Worm (Caenorhabditis elegans): ENCODE measurements around the gene F40A3.6.

Gene F40A3.6

DNA sequence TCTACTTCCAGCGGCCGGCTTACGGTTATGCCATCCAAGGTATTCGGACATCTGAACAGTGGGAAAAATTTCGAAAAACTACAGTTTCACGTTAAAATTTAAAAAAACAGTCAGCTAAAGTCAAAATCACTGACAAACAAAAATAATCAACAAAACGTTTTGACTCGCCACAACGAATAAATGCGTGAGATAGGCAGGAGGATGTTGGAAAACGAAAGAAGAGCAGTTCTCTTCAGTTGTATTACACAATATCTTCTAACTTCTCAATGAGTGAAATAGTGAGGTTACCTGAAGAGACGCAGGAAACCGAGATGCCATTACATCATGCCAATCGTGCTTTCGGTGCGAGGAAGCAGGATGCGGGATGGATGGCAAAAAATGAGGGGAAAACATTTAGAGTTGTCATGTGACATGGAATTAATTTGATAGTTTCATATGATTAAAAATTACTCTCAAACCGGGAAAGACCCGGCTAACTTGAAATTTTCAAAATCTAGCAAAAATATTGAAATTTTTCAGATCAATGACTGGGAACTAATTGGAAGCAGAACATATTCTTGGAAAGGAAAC lies at the start of gene F40A3.6:
Gene F40A3.6 (minus strand): TSS at position 51 of the 570 bp plus-strand sequence.
- TF ChIP-seq hlh-11 (tag; optimal IDR thresholded peaks at IDR 0.05) (peak; percentile 25), ZK546.5 (tag; optimal IDR thresholded peaks at IDR 0.05) (no peak), ces-1 (GFP tag; optimal IDR thresholded peaks at IDR 0.05) (no peak), tag-97 (GFP tag; IDR thresholded peaks at IDR 0.05) (no peak), set-16 (GFP tag; IDR thresholded peaks at IDR 0.05) (no peak), unc-39 (tag; optimal IDR thresholded peaks at IDR 0.05) (no peak), F26F4.8 (GFP tag; conservative IDR thresholded peaks at IDR 0.05) (no peak), nhr-11 (tag; optimal IDR thresholded peaks at IDR 0.05) (peak; percentile 47), nhr-42 (GFP tag; IDR thresholded peaks at IDR 0.05) (no peak), mep-1 (tag; optimal IDR thresholded peaks at IDR 0.05) (no peak), ceh-32 (tag; optimal IDR thresholded peaks at IDR 0.05; ENCODE audit: poor library complexity) (no peak), sdz-12 (GFP tag; optimal IDR thresholded peaks at IDR 0.05) (no peak), daf-16 (GFP tag; optimal IDR thresholded peaks at IDR 0.05) (peak in 1 of 2 experiments; percentile 58), daf-16 (tag; optimal IDR thresholded peaks at IDR 0.05) (no peak), lir-3 (tag; optimal IDR thresholded peaks at IDR 0.05) (no peak), nhr-6 (tag; optimal IDR thresholded peaks at IDR 0.05) (no peak), unc-62 (GFP tag; optimal IDR thresholded peaks at IDR 0.05 in 1 of 2) (peak in 1 of 2 experiments; percentile 44), unc-62 (tag; optimal IDR thresholded peaks at IDR 0.05) (no peak), spr-1 (tag; optimal IDR thresholded peaks at IDR 0.05) (no peak), zfp-3 (GFP tag; conservative IDR thresholded peaks at IDR 0.05) (no peak), ceh-82 (tag; optimal IDR thresholded peaks at IDR 0.05) (no peak), Y48G9A.11 (GFP tag; IDR thresholded peaks at IDR 0.05) (no peak), nhr-102 (tag; optimal IDR thresholded peaks at IDR 0.05) (no peak), fos-1 (tag; optimal IDR thresholded peaks at IDR 0.05) (no peak), gei-8 (GFP tag; optimal IDR thresholded peaks at IDR 0.05) (no peak), ceh-44 (GFP tag; IDR thresholded peaks at IDR 0.05) (no peak), duxl-1 (tag; optimal IDR thresholded peaks at IDR 0.05; ENCODE audit: poor library complexity) (no peak), dve-1 (tag; optimal IDR thresholded peaks at IDR 0.05; ENCODE audit: insufficient read depth) (no peak), hlh-30 (tag; optimal IDR thresholded peaks at IDR 0.05; ENCODE audit: insufficient read depth) (no peak), ctbp-1 (GFP tag; IDR thresholded peaks at IDR 0.05) (no peak), snpc-4 (tag; optimal IDR thresholded peaks at IDR 0.05) (no peak)

DNA sequence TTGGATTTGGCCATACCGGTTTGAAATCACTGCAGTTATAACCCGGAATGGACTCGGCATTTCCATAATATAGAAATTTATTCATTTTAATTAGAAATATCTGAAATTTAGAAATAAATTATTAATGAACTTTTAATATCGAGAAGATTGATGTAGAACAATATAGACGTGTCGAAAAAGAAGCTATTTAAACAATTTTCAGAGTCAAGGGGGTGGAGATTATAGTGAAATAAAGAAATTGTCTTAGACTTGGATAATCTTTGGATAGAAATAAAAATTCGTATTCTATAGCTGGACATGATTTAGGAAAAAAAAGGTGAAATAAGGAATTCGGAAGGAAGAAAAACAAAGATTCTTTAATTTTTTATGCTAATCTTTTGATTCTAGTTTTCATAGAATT lies 46.6 kb upstream of the F40A3.6 start, which contains the start of gene srt-53:
Gene srt-53 (minus strand): TSS at position 101 of the 400 bp plus-strand sequence.
- no peak for TF ChIP-seq nhr-111 (GFP tag; optimal IDR thresholded peaks at IDR 0.05)
- TF ChIP-seq unc-62 (GFP tag; optimal IDR thresholded peaks at IDR 0.05 in 1 of 2) = peak in 1 of 2 experiments; percentile 87
- TF ChIP-seq unc-62 (tag; optimal IDR thresholded peaks at IDR 0.05) = no peak

DNA sequence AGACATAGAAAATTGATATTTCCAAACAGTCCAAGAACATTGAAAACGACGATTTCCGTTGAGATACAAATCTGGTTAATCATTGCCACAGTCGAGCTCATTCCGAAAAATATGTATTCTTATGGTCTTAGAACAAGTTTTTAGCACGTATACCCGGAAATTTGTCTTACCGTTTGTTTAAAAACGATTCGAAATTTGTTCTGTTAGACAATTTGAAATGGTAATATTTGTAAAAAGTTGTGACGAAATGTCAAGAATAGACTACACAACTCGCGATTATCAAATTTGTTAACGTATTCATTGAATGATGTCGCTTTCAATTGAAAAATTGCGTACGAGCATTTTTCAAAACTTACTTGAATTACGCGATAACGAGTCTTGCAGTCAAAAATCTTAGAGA lies 43.5 kb upstream of the F40A3.6 start, which contains the start of gene srsx-3:
Gene srsx-3 (minus strand): TSS at position 101 of the 400 bp plus-strand sequence.
- no peak for TF ChIP-seq zip-11 (GFP tag; IDR thresholded peaks at IDR 0.05)
- TF ChIP-seq nhr-6 (tag; optimal IDR thresholded peaks at IDR 0.05) = no peak
- TF ChIP-seq zip-2 (tag; optimal IDR thresholded peaks at IDR 0.05) = no peak
- no peak for TF ChIP-seq dmd-8 (GFP tag; IDR thresholded peaks at IDR 0.05)
- TF ChIP-seq nhr-28 (tag; optimal IDR thresholded peaks at IDR 0.05) = no peak
- TF ChIP-seq unc-62 (GFP tag; optimal IDR thresholded peaks at IDR 0.05 in 1 of 2) = peak in 1 of 2 experiments; percentile 34
- no peak for TF ChIP-seq unc-62 (tag; optimal IDR thresholded peaks at IDR 0.05)

DNA sequence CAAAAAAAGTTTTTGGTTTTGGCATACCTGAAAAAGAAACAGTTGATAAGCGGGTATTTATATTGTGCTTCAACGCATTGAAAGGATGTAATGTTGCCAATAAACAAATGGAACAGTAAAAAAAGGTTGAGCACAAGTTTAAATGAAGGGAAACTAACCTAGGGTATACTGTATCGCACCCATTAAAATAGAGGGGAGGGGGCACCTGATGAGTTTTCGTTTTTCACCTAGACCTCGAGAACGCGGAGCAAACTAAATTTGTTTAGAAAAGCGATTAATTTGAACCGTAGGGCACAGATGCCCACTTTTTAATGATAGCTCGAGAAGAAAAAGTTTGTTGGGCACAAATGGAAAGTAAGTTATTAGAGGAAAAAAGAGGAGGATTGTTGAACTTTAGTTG lies 39.3 kb upstream of the F40A3.6 start, which contains the start of gene ncx-10:
Gene ncx-10 (minus strand): TSS at position 101 of the 400 bp plus-strand sequence.
- no peak for TF ChIP-seq Y105C5A.15 (GFP tag; IDR thresholded peaks at IDR 0.05)
- no peak for TF ChIP-seq sdz-12 (GFP tag; optimal IDR thresholded peaks at IDR 0.05)
- no peak for TF ChIP-seq daf-12 (tag; optimal IDR thresholded peaks at IDR 0.05)
- TF ChIP-seq Y75B8A.6 (GFP tag; IDR thresholded peaks at IDR 0.05) = no peak
- no peak for TF ChIP-seq dmd-8 (GFP tag; IDR thresholded peaks at IDR 0.05)
- no peak for TF ChIP-seq nhr-6 (tag; optimal IDR thresholded peaks at IDR 0.05)
- TF ChIP-seq T26A8.4 (GFP tag; IDR thresholded peaks at IDR 0.05) = no peak
- no peak for TF ChIP-seq ctbp-1 (GFP tag; IDR thresholded peaks at IDR 0.05)
- TF ChIP-seq D1046.2 (GFP tag; IDR thresholded peaks at IDR 0.05) = no peak
- no peak for TF ChIP-seq unc-62 (GFP tag; optimal IDR thresholded peaks at IDR 0.05 in 1 of 2)
- TF ChIP-seq unc-62 (tag; optimal IDR thresholded peaks at IDR 0.05) = no peak

All from whole organism, L4 larva.